Worm (Caenorhabditis elegans) whole organism, mixed stage, embryonic: ENCODE measurements around the gene tkr-2.

Experiments
- M03D4.4 ChIP-seq: sonication (generic microtip); optimal IDR thresholded peaks from 2 replicates; lab custom pipeline; 2017; ENCODE audit warnings: mild to moderate bottlenecking, missing genetic modification characterization, missing compliant biosample characterization
- blmp-1 ChIP-seq: fragments of 150-350 bp; optimal IDR thresholded peaks from 2 replicates; lab custom pipeline; 2014; ENCODE audit warnings: missing biosample characterization, missing genetic modification characterization
- drap-1 ChIP-seq: fragments of 200-800 bp; sonication (Bioruptor generic); optimal IDR thresholded peaks from 3 replicates; lab custom pipeline; 2018; ENCODE audit warnings: mild to moderate bottlenecking, missing genetic modification characterization, missing compliant biosample characterization
- hlh-1 ChIP-seq: fragments of 150-350 bp; optimal IDR thresholded peaks from 2 replicates; lab custom pipeline; 2014; ENCODE audit warnings: missing biosample characterization, missing genetic modification reagents, missing genetic modification characterization
- lsy-2 ChIP-seq: fragments of 150-350 bp; optimal IDR thresholded peaks from 2 replicates; lab custom pipeline; 2014; ENCODE audit warnings: missing biosample characterization, missing genetic modification characterization
- snpc-4 ChIP-seq: fragments of 150-350 bp; optimal IDR thresholded peaks from 2 replicates; lab custom pipeline; 2014; ENCODE audit warnings: missing biosample characterization, missing genetic modification characterization

DNA sequence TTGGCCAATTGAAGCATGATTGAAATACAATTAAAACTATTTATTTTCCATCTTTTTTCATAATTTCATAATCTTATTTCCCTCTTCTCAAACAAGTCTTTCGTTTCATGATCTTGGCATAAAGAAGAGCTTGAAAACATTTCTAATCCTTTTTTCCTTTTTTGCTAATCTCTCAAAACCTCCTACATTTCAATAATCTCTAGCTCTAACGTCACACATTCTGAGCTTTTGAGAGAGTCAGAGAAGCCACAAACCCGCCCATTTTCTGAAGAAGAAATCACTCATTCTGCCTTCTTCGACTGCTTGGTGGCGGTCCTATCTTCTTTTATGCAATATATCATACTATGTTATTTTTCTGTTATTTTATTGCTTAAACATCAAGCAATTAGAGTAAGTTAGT is 47.7 kb downstream of the tkr-2 start, which contains the start of gene F58F9.1:
- TF ChIP-seq M03D4.4: no peak
- TF ChIP-seq snpc-4 (tag; lab: Kevin White, UChicago): no peak
- no peak for TF ChIP-seq hlh-1
- TF ChIP-seq lsy-2 (tag; lab: Kevin White, UChicago): no peak
- TF ChIP-seq blmp-1 (tag; lab: Kevin White, UChicago): no peak
- no peak for TF ChIP-seq drap-1 (GFP tag; lab: Kevin White, UChicago)
